Fruit fly (Drosophila melanogaster): ENCODE measurements around the gene Ythdc1.

The Ythdc1 gene

dm6 chr3L:3377965-3378292 is 4.0 kb upstream of the Ythdc1 start, which contains the start of gene Ids:
Gene Ids (plus strand): TSS chr3L:3378268.
- TF ChIP-seq CG13204 (GFP tag; optimal IDR thresholded peaks at IDR 0.05), result no peak
- TF ChIP-seq fd96Ca (GFP tag; IDR thresholded peaks at IDR 0.05), result no peak
- peak; percentile 75 for TF ChIP-seq CG8159 (tag; optimal IDR thresholded peaks at IDR 0.05)
- TF ChIP-seq Pif1A (GFP tag; optimal IDR thresholded peaks at IDR 0.05), result no peak
- TF ChIP-seq CG15710 (tag; optimal IDR thresholded peaks at IDR 0.05), result peak; percentile 70
- TF ChIP-seq CG14655 (GFP tag; optimal IDR thresholded peaks at IDR 0.05), result no peak
- peak; percentile 58 for TF ChIP-seq CG34367 (tag; optimal IDR thresholded peaks at IDR 0.05)
- TF ChIP-seq rn (GFP tag; IDR thresholded peaks at IDR 0.05), result peak; percentile 48; the same call in 1 of the 2 replicates
- peak; percentile 75 for TF ChIP-seq CG12605 (GFP tag; IDR thresholded peaks at IDR 0.05)
- no peak for TF ChIP-seq Pif1B (GFP tag; optimal IDR thresholded peaks at IDR 0.05)
- TF ChIP-seq CG8301 (tag; optimal IDR thresholded peaks at IDR 0.05), result no peak
- peak; percentile 76 for TF ChIP-seq Snoo (tag; optimal IDR thresholded peaks at IDR 0.05)
- TF ChIP-seq gl (tag; optimal IDR thresholded peaks at IDR 0.05), result peak; percentile 37
- peak; percentile 84 for TF ChIP-seq Ets98B (GFP tag; IDR thresholded peaks at IDR 0.05)
- TF ChIP-seq EcR (GFP tag; optimal IDR thresholded peaks at IDR 0.05), result no peak
- TF ChIP-seq CG10348 (GFP tag; IDR thresholded peaks at IDR 0.05), result no peak
- TF ChIP-seq CG9948 (tag; optimal IDR thresholded peaks at IDR 0.05), result peak; percentile 54
- peak; percentile 82 for TF ChIP-seq CG4496 (GFP tag; IDR thresholded peaks at IDR 0.05)
- peak; percentile 72; the same call in 1 of the 2 replicates for TF ChIP-seq CG32121 (GFP tag; IDR thresholded peaks at IDR 0.05)
- TF ChIP-seq CG17806 (tag; optimal IDR thresholded peaks at IDR 0.05), result peak; percentile 62
- no peak for TF ChIP-seq D1 (tag; optimal IDR thresholded peaks at IDR 0.05)

dm6 chr3L:3377247-3377964 is 3.4 kb upstream of the Ythdc1 start:
- TF ChIP-seq CG34367 (tag; optimal IDR thresholded peaks at IDR 0.05), result no peak
- TF ChIP-seq CG12605 (GFP tag; IDR thresholded peaks at IDR 0.05), result no peak
- no peak for TF ChIP-seq Ets98B (GFP tag; IDR thresholded peaks at IDR 0.05)
- TF ChIP-seq CG13204 (GFP tag; optimal IDR thresholded peaks at IDR 0.05), result no peak
- TF ChIP-seq CG8159 (tag; optimal IDR thresholded peaks at IDR 0.05), result no peak
- TF ChIP-seq Pif1A (GFP tag; optimal IDR thresholded peaks at IDR 0.05), result no peak
- TF ChIP-seq Snoo (tag; optimal IDR thresholded peaks at IDR 0.05), result no peak
- no peak for TF ChIP-seq gl (tag; optimal IDR thresholded peaks at IDR 0.05)
- TF ChIP-seq CG8301 (tag; optimal IDR thresholded peaks at IDR 0.05), result no peak
- TF ChIP-seq D1 (tag; optimal IDR thresholded peaks at IDR 0.05), result no peak
- TF ChIP-seq CG10348 (GFP tag; IDR thresholded peaks at IDR 0.05), result no peak
- no peak for TF ChIP-seq CG4496 (GFP tag; IDR thresholded peaks at IDR 0.05)
- TF ChIP-seq rn (GFP tag; IDR thresholded peaks at IDR 0.05), result no peak
- no peak for TF ChIP-seq CG32121 (GFP tag; IDR thresholded peaks at IDR 0.05)
- TF ChIP-seq EcR (GFP tag; optimal IDR thresholded peaks at IDR 0.05), result no peak
- no peak for TF ChIP-seq CG15710 (tag; optimal IDR thresholded peaks at IDR 0.05)
- no peak for TF ChIP-seq CG9948 (tag; optimal IDR thresholded peaks at IDR 0.05)

- no peak for TF ChIP-seq CG4496 (GFP tag; IDR thresholded peaks at IDR 0.05)
- no peak for TF ChIP-seq CG17806 (tag; optimal IDR thresholded peaks at IDR 0.05)
- no peak for TF ChIP-seq CG10348 (GFP tag; IDR thresholded peaks at IDR 0.05)
- TF ChIP-seq CG13204 (GFP tag; optimal IDR thresholded peaks at IDR 0.05), result no peak
- TF ChIP-seq Snoo (tag; optimal IDR thresholded peaks at IDR 0.05), result no peak
- no peak for TF ChIP-seq D1 (tag; optimal IDR thresholded peaks at IDR 0.05)
These were observed 2.6 kb upstream of the Ythdc1 start, which contains the start of gene CG12012 for dm6 chr3L:3376551-3376950. Gene CG12012 (plus strand): TSS chr3L:3376757.

dm6 chr3L:3369256-3369655 is 4.7 kb downstream of the Ythdc1 start, which contains the start of gene Drs:
Gene Drs (plus strand): TSS chr3L:3369556.
- TF ChIP-seq CG17806 (tag; optimal IDR thresholded peaks at IDR 0.05), result no peak
- TF ChIP-seq Pif1B (GFP tag; optimal IDR thresholded peaks at IDR 0.05), result no peak
- no peak for TF ChIP-seq CG8159 (tag; optimal IDR thresholded peaks at IDR 0.05)
- TF ChIP-seq Snoo (tag; optimal IDR thresholded peaks at IDR 0.05), result no peak
- TF ChIP-seq CG4496 (GFP tag; IDR thresholded peaks at IDR 0.05), result no peak
- no peak for TF ChIP-seq CG10348 (GFP tag; IDR thresholded peaks at IDR 0.05)
- TF ChIP-seq EcR (GFP tag; optimal IDR thresholded peaks at IDR 0.05), result no peak
- no peak for TF ChIP-seq CG8301 (tag; optimal IDR thresholded peaks at IDR 0.05)
- no peak for TF ChIP-seq Ets98B (GFP tag; IDR thresholded peaks at IDR 0.05)
- no peak for TF ChIP-seq CG13204 (GFP tag; optimal IDR thresholded peaks at IDR 0.05)
- TF ChIP-seq fd96Ca (GFP tag; IDR thresholded peaks at IDR 0.05), result no peak
- TF ChIP-seq Pif1A (GFP tag; optimal IDR thresholded peaks at IDR 0.05), result no peak
- TF ChIP-seq CG12605 (GFP tag; IDR thresholded peaks at IDR 0.05), result no peak

dm6 chr3L:3353297-3353696 is 20.7 kb downstream of the Ythdc1 start:
- no peak for TF ChIP-seq CG15710 (tag; optimal IDR thresholded peaks at IDR 0.05)
- no peak for TF ChIP-seq CG17806 (tag; optimal IDR thresholded peaks at IDR 0.05)
- TF ChIP-seq CG34367 (tag; optimal IDR thresholded peaks at IDR 0.05), result no peak
- TF ChIP-seq gl (tag; optimal IDR thresholded peaks at IDR 0.05), result no peak
- no peak for TF ChIP-seq CG10348 (GFP tag; IDR thresholded peaks at IDR 0.05)
- no peak for TF ChIP-seq Pif1B (GFP tag; optimal IDR thresholded peaks at IDR 0.05)
- TF ChIP-seq fd96Ca (GFP tag; IDR thresholded peaks at IDR 0.05), result no peak
- TF ChIP-seq CG8301 (tag; optimal IDR thresholded peaks at IDR 0.05), result no peak
- TF ChIP-seq EcR (GFP tag; optimal IDR thresholded peaks at IDR 0.05), result no peak
- TF ChIP-seq Snoo (tag; optimal IDR thresholded peaks at IDR 0.05), result no peak
- TF ChIP-seq CG9948 (tag; optimal IDR thresholded peaks at IDR 0.05), result no peak
- TF ChIP-seq CG8159 (tag; optimal IDR thresholded peaks at IDR 0.05), result no peak
- TF ChIP-seq Pif1A (GFP tag; optimal IDR thresholded peaks at IDR 0.05), result no peak
- TF ChIP-seq CG13204 (GFP tag; optimal IDR thresholded peaks at IDR 0.05), result no peak
- TF ChIP-seq CG4496 (GFP tag; IDR thresholded peaks at IDR 0.05), result no peak

- TF ChIP-seq CG17806 (tag; optimal IDR thresholded peaks at IDR 0.05), result no peak
- TF ChIP-seq CG8301 (tag; optimal IDR thresholded peaks at IDR 0.05), result no peak
- TF ChIP-seq CG14655 (GFP tag; optimal IDR thresholded peaks at IDR 0.05), result no peak
- no peak for TF ChIP-seq rn (GFP tag; IDR thresholded peaks at IDR 0.05)
- no peak for TF ChIP-seq gl (tag; optimal IDR thresholded peaks at IDR 0.05)
- no peak for TF ChIP-seq fd96Ca (GFP tag; IDR thresholded peaks at IDR 0.05)
- TF ChIP-seq Pif1B (GFP tag; optimal IDR thresholded peaks at IDR 0.05), result no peak
- TF ChIP-seq CG8159 (tag; optimal IDR thresholded peaks at IDR 0.05), result no peak
- no peak for TF ChIP-seq EcR (GFP tag; optimal IDR thresholded peaks at IDR 0.05)
These were observed 21.5 kb downstream of the Ythdc1 start for dm6 chr3L:3352516-3352915.

Measured in whole organism, pupa.